Worm (Caenorhabditis elegans) whole organism, L1 larva: ENCODE results near the gene gphr-2.
A peak's percentile ranks its signal among the peaks of the same experiment; 100 is the strongest.

Source experiments
- efl-1 ChIP-seq, 4 experiments: fragments of 150-350 bp; optimal IDR thresholded peaks in 3 of 4; peaks in 1 of 4; 1 replicate in 1 of 4; 2 replicates in 3 of 4; lab custom pipeline; 2014; ENCODE audit warnings: missing biosample characterization in 2 of 4, missing genetic modification characterization in 2 of 4, missing genetic modification reagents in 2 of 4
- elt-2 ChIP-seq: sonication (generic microtip); optimal IDR thresholded peaks from 2 replicates; lab custom pipeline; 2016; ENCODE audit warnings: missing genetic modification characterization, mild to moderate bottlenecking, inconsistent platforms, missing compliant biosample characterization, missing genetic modification reagents
- fkh-4 ChIP-seq: sonication (generic microtip); optimal IDR thresholded peaks from 2 replicates; lab custom pipeline; 2016; ENCODE audit warnings: missing compliant biosample characterization, missing genetic modification characterization, borderline replicate concordance
- jun-1 ChIP-seq: fragments of 150-350 bp; optimal IDR thresholded peaks from 2 replicates; lab custom pipeline; 2014; ENCODE audit warnings: missing biosample characterization, missing genetic modification reagents, missing genetic modification characterization
- lin-39 ChIP-seq: fragments of 150-350 bp; optimal IDR thresholded peaks from 2 replicates; lab custom pipeline; 2014; ENCODE audit warnings: missing biosample characterization, missing genetic modification reagents, missing genetic modification characterization
- mef-2 ChIP-seq: fragments of 150-350 bp; optimal IDR thresholded peaks from 2 replicates; lab custom pipeline; 2014; ENCODE audit warnings: missing biosample characterization, missing genetic modification characterization
- nhr-11 ChIP-seq: fragments of 150-350 bp; optimal IDR thresholded peaks from 2 replicates; lab custom pipeline; 2014; ENCODE audit warnings: missing biosample characterization, missing genetic modification characterization
- nhr-20 ChIP-seq: sonication (generic microtip); optimal IDR thresholded peaks from 2 replicates; lab custom pipeline; 2016; ENCODE audit warnings: mild to moderate bottlenecking, missing genetic modification characterization, missing compliant biosample characterization
- skn-1 ChIP-seq: fragments of 150-350 bp; optimal IDR thresholded peaks from 2 replicates; lab custom pipeline; 2014; ENCODE audit warnings: missing biosample characterization, missing genetic modification characterization

gphr-2 gene

ce11 chrX:14255973-14256372, 51.6 kb downstream of the gphr-2 start, which contains the start of gene E02H4.7:
Gene E02H4.7 (plus strand): TSS chrX:14256273.
- TF ChIP-seq efl-1 (optimal IDR thresholded peaks at IDR 0.05; lab: Kevin White, UChicago) (no peak), efl-1 (GFP tag; optimal IDR thresholded peaks at IDR 0.05 in 1 of 2; lab: Kevin White, UChicago) (peak in 1 of 2 experiments; percentile 68), elt-2 (tag; lab: Kevin White, UChicago) (peak; percentile 43), nhr-20 (tag; lab: Kevin White, UChicago) (no peak)

DNA sequence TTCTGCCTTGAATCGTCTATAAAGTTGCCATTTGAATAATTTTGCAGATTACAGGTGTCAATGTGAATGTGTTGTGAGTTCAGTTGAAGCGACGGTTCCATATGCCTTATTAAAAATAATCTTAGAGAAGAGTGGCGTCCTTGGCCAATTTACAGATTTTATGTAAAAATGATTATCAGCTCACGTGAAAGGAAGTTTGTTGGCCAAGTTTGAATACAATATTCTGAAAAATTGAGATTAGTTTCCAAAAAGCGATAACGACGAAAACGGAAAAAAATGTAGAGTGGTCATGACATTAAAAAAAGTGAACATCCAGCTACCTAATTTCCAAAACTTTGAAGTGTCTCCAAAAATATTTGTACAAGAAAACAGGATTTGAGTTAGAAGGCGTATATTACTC, 52.5 kb downstream of the gphr-2 start, which contains the start of gene E02H4.5:
Gene E02H4.5 (minus strand): TSS at position 101 of the 400 bp plus-strand sequence.
- TF ChIP-seq skn-1 (tag; lab: Kevin White, UChicago): no peak
- TF ChIP-seq nhr-11 (tag; lab: Kevin White, UChicago): no peak
- no peak for TF ChIP-seq jun-1 (tag; lab: Kevin White, UChicago)
- TF ChIP-seq lin-39: no peak
- TF ChIP-seq fkh-4 (tag; lab: Kevin White, UChicago): no peak
- no peak for TF ChIP-seq mef-2 (tag; lab: Kevin White, UChicago)
